ENCODE assay signal across 3 fruit fly cellular contexts in genomic region chr2L:7578880-7579279, dm6.
TF ChIP-seq lines count a peak whose summit lies in the region.

RapGAP1 (minus strand) TSS chr2L:7578980.

- TF ChIP-seq CTCF in whole organism, embryonic (GFP tag; optimal IDR thresholded peaks at IDR 0.05; lab: Kevin White, UChicago): no peak

TF ChIP-seq in whole organism, adult, 20 proteins besides CTCF, POLR2A, EP300 and RAD21:
- no peak for TF ChIP-seq CG1620 (GFP tag; optimal IDR thresholded peaks at IDR 0.05; lab: Kevin White, UChicago)
- TF ChIP-seq Mnt (GFP tag; optimal IDR thresholded peaks at IDR 0.05; lab: Kevin White, UChicago): no peak
- TF ChIP-seq tj (GFP tag; optimal IDR thresholded peaks at IDR 0.05; lab: Kevin White, UChicago): no peak
- TF ChIP-seq bab1 (GFP tag; optimal IDR thresholded peaks at IDR 0.05; lab: Kevin White, UChicago): peak; percentile 41
- no peak for TF ChIP-seq cnc (optimal IDR thresholded peaks at IDR 0.05; lab: Kevin White, UChicago)

TF ChIP-seq in whole organism, embryonic, 481 proteins besides CTCF, POLR2A, EP300 and RAD21:
- TF ChIP-seq Deaf1 (tag; optimal IDR thresholded peaks at IDR 0.05; lab: Kevin White, UChicago) (peak; percentile 15), CG8281 (tag; optimal IDR thresholded peaks at IDR 0.05; lab: Kevin White, UChicago) (no peak)

TF ChIP-seq in whole organism, prepupa, 60 proteins besides CTCF, POLR2A, EP300 and RAD21:
- TF ChIP-seq eg (GFP tag; IDR thresholded peaks at IDR 0.05; lab: Robert Waterston, UW) (no peak), Ets96B (tag; optimal IDR thresholded peaks at IDR 0.05; lab: Kevin White, UChicago) (no peak), Eip78C (GFP tag; lab: Kevin White, UChicago) (peak; percentile 57), CG11762 (GFP tag; optimal IDR thresholded peaks at IDR 0.05; lab: Kevin White, UChicago; ENCODE audit: insufficient read depth) (no peak), CG8319 (GFP tag; optimal IDR thresholded peaks at IDR 0.05; lab: Kevin White, UChicago) (no peak), CG11902 (GFP tag; optimal IDR thresholded peaks at IDR 0.05; lab: Kevin White, UChicago) (no peak), ss (GFP tag; optimal IDR thresholded peaks at IDR 0.05; lab: Kevin White, UChicago) (no peak), Sox14 (GFP tag; optimal IDR thresholded peaks at IDR 0.05; lab: Kevin White, UChicago) (peak; percentile 15), Met (GFP tag; optimal IDR thresholded peaks at IDR 0.05; lab: Kevin White, UChicago) (no peak), Sox15 (GFP tag; optimal IDR thresholded peaks at IDR 0.05; lab: Kevin White, UChicago) (no peak), Smox (GFP tag; optimal IDR thresholded peaks at IDR 0.05; lab: Kevin White, UChicago) (no peak), Lpt (GFP tag; optimal IDR thresholded peaks at IDR 0.05; lab: Kevin White, UChicago) (no peak), CG9139 (GFP tag; optimal IDR thresholded peaks at IDR 0.05; lab: Kevin White, UChicago) (no peak), net (GFP tag; optimal IDR thresholded peaks at IDR 0.05; lab: Kevin White, UChicago) (no peak), achi (GFP tag; optimal IDR thresholded peaks at IDR 0.05; lab: Kevin White, UChicago) (no peak), Hr38 (GFP tag; optimal IDR thresholded peaks at IDR 0.05; lab: Kevin White, UChicago) (no peak), lz (GFP tag; optimal IDR thresholded peaks at IDR 0.05; lab: Kevin White, UChicago) (no peak), Eip75B (GFP tag; optimal IDR thresholded peaks at IDR 0.05; lab: Kevin White, UChicago) (no peak), fd59A (GFP tag; optimal IDR thresholded peaks at IDR 0.05; lab: Kevin White, UChicago) (no peak), Blimp-1 (GFP tag; optimal IDR thresholded peaks at IDR 0.05; lab: Kevin White, UChicago) (no peak), CG3919 (GFP tag; optimal IDR thresholded peaks at IDR 0.05; lab: Kevin White, UChicago) (no peak), vri (GFP tag; optimal IDR thresholded peaks at IDR 0.05; lab: Kevin White, UChicago) (no peak), CG10631 (GFP tag; optimal IDR thresholded peaks at IDR 0.05; lab: Kevin White, UChicago) (no peak), fkh (GFP tag; optimal IDR thresholded peaks at IDR 0.05; lab: Kevin White, UChicago) (no peak), CG16779 (tag; optimal IDR thresholded peaks at IDR 0.05; lab: Kevin White, UChicago) (no peak), pdm3 (GFP tag; optimal IDR thresholded peaks at IDR 0.05; lab: Kevin White, UChicago) (no peak), CG1621 (tag; optimal IDR thresholded peaks at IDR 0.05; lab: Kevin White, UChicago) (no peak), CG3032 (tag; optimal IDR thresholded peaks at IDR 0.05; lab: Kevin White, UChicago) (no peak), CG6808 (GFP tag; optimal IDR thresholded peaks at IDR 0.05; lab: Kevin White, UChicago) (no peak), svp (GFP tag; lab: Kevin White, UChicago) (peak; percentile 26), CG6276 (GFP tag; optimal IDR thresholded peaks at IDR 0.05; lab: Kevin White, UChicago) (peak; percentile 50)
